Worm (Caenorhabditis elegans): ENCODE measurements around the gene lite-1.

- no peak for TF ChIP-seq pqm-1 (tag; optimal IDR thresholded peaks at IDR 0.05)
- no peak for TF ChIP-seq ztf-11 (tag; optimal IDR thresholded peaks at IDR 0.05)
- no peak for TF ChIP-seq zip-11 (GFP tag; IDR thresholded peaks at IDR 0.05)
Measured at ce11 chrX:6252752-6253151, 22.2 kb upstream of the lite-1 start.

All from whole organism, L4 larva.